Fruit fly (Drosophila melanogaster) whole organism, wandering third instar larva: ENCODE results near the gene CG18530.

Experiments used
- Abd-B ChIP-seq: fragments of >200 bp; optimal IDR thresholded peaks from 2 replicates; lab custom pipeline; 2017; ENCODE audit warnings: missing biosample characterization, missing genetic modification characterization
- CG32264 ChIP-seq: fragments of 200-800 bp; sonication (Bioruptor generic); optimal IDR thresholded peaks from 2 replicates; lab custom pipeline; 2016; ENCODE audit warnings: missing biosample characterization, missing genetic modification characterization
- CG9705 ChIP-seq: fragments of 200-800 bp; sonication (Bioruptor generic); optimal IDR thresholded peaks from 2 replicates; lab custom pipeline; 2018; ENCODE audit warnings: missing biosample characterization, mild to moderate bottlenecking, missing genetic modification characterization
- CrebA ChIP-seq: fragments of 200-800 bp; sonication (Bioruptor generic); optimal IDR thresholded peaks from 2 replicates; lab custom pipeline; 2016; ENCODE audit warnings: missing biosample characterization, mild to moderate bottlenecking, missing genetic modification characterization, borderline replicate concordance
- Dfd ChIP-seq: fragments of >200 bp; optimal IDR thresholded peaks from 2 replicates; lab custom pipeline; 2017; ENCODE audit warnings: missing biosample characterization, missing genetic modification characterization
- Dif ChIP-seq: fragments of 200-275, 200-300 bp; sonication (Bioruptor generic); optimal IDR thresholded peaks from 2 replicates; lab custom pipeline; 2018; ENCODE audit warnings: missing biosample characterization, missing genetic modification characterization; ENCODE audit not compliant: partially characterized antibody
- GATAd ChIP-seq: sonication (Bioruptor generic); optimal IDR thresholded peaks from 2 replicates; lab custom pipeline; 2016; ENCODE audit warnings: missing biosample characterization, missing genetic modification characterization
- HLH106 ChIP-seq: fragments of 200-800 bp; optimal IDR thresholded peaks from 3 replicates; lab custom pipeline; 2019; ENCODE audit warnings: missing biosample characterization, mild to moderate bottlenecking, missing genetic modification characterization, moderate library complexity
- Hnf4 ChIP-seq: fragments of 200-800 bp; sonication (Bioruptor generic); optimal IDR thresholded peaks from 2 replicates; lab custom pipeline; 2016; ENCODE audit warnings: missing biosample characterization, mild to moderate bottlenecking, missing genetic modification characterization
- Hr78 ChIP-seq: fragments of >200 bp; optimal IDR thresholded peaks from 2 replicates; lab custom pipeline; 2017; ENCODE audit warnings: missing biosample characterization, missing genetic modification characterization
- Hr83 ChIP-seq: fragments of 200-300 bp; sonication (Bioruptor generic); optimal IDR thresholded peaks from 2 replicates; lab custom pipeline; 2016; ENCODE audit warnings: missing biosample characterization, mild to moderate bottlenecking, missing genetic modification characterization, moderate library complexity; ENCODE audit not compliant: poor library complexity, severe bottlenecking
- Jra ChIP-seq: sonication (Bioruptor generic); optimal IDR thresholded peaks from 2 replicates; lab custom pipeline; 2016; ENCODE audit warnings: missing biosample characterization, missing genetic modification characterization
- Mio ChIP-seq: sonication (Bioruptor generic); optimal IDR thresholded peaks from 2 replicates; lab custom pipeline; 2016; ENCODE audit warnings: missing biosample characterization, missing genetic modification characterization
- N ChIP-seq: fragments of >200 bp; optimal IDR thresholded peaks from 2 replicates; lab custom pipeline; 2018; ENCODE audit warnings: missing biosample characterization, missing external identifiers, missing genetic modification characterization
- OdsH ChIP-seq: fragments of 200-800 bp; sonication (Bioruptor generic); optimal IDR thresholded peaks from 2 replicates; lab custom pipeline; 2016; ENCODE audit warnings: missing biosample characterization, mild to moderate bottlenecking, missing genetic modification characterization
- Rel ChIP-seq, 2 experiments: fragments of 200-800 bp; sonication (Bioruptor generic) in 1 of 2; optimal IDR thresholded peaks; 2 replicates in 1 of 2; 3 replicates in 1 of 2; lab custom pipeline; 2016 to 2019; ENCODE audit warnings: mild to moderate bottlenecking in 2 of 2, missing biosample characterization in 2 of 2, missing genetic modification characterization in 2 of 2, moderate library complexity in 1 of 2
- Sp1 ChIP-seq: fragments of 200-800 bp; sonication (Bioruptor generic); optimal IDR thresholded peaks from 3 replicates; lab custom pipeline; 2019; ENCODE audit warnings: missing biosample characterization, mild to moderate bottlenecking, missing genetic modification characterization, moderate library complexity
- Vsx2 ChIP-seq: fragments of 200-300, 225-300 bp; sonication (Bioruptor generic); optimal IDR thresholded peaks from 2 replicates; lab custom pipeline; 2018; ENCODE audit warnings: missing biosample characterization, missing genetic modification characterization; ENCODE audit not compliant: partially characterized antibody
- br ChIP-seq: fragments of 200-800 bp; sonication (Bioruptor generic); optimal IDR thresholded peaks from 2 replicates; lab custom pipeline; 2016; ENCODE audit warnings: missing biosample characterization, missing genetic modification characterization
- brk ChIP-seq: fragments of 200-800 bp; sonication (Bioruptor generic); optimal IDR thresholded peaks from 2 replicates; lab custom pipeline; 2016; ENCODE audit warnings: missing biosample characterization, mild to moderate bottlenecking, missing genetic modification characterization
- dl ChIP-seq, 2 experiments: fragments of 175-275, 200-275 bp in 1 of 2; fragments of 200-275 bp in 1 of 2; sonication (Bioruptor generic); optimal IDR thresholded peaks; lab custom pipeline; 2018; ENCODE audit warnings: mild to moderate bottlenecking in 2 of 2, missing biosample characterization in 2 of 2, missing genetic modification characterization in 2 of 2, moderate library complexity in 2 of 2; ENCODE audit not compliant: partially characterized antibody in 2 of 2, insufficient read depth in 1 of 2
- dmrt93B ChIP-seq: fragments of 200-800 bp; sonication (Bioruptor generic); optimal IDR thresholded peaks from 2 replicates; lab custom pipeline; 2018; ENCODE audit warnings: missing biosample characterization, mild to moderate bottlenecking, missing genetic modification characterization
- dsf ChIP-seq: sonication (Bioruptor generic); optimal IDR thresholded peaks from 2 replicates; lab custom pipeline; 2016; ENCODE audit warnings: missing biosample characterization, missing genetic modification characterization, borderline replicate concordance
- ey ChIP-seq: fragments of 200-800 bp; sonication (Bioruptor generic); optimal IDR thresholded peaks from 2 replicates; lab custom pipeline; 2016; ENCODE audit warnings: missing biosample characterization, missing genetic modification characterization
- foxo ChIP-seq, 2 experiments: fragments of 200-800 bp; sonication (Bioruptor generic); optimal IDR thresholded peaks; 2 replicates in 1 of 2; 3 replicates in 1 of 2; lab custom pipeline; 2016 to 2017; ENCODE audit warnings: missing biosample characterization in 2 of 2, missing genetic modification characterization in 2 of 2
- fru ChIP-seq: fragments of 200-800 bp; sonication (Bioruptor generic); optimal IDR thresholded peaks from 3 replicates; lab custom pipeline; 2016; ENCODE audit warnings: missing biosample characterization, mild to moderate bottlenecking, missing genetic modification characterization
- h ChIP-seq: fragments of 200-800 bp; sonication (Bioruptor generic); optimal IDR thresholded peaks from 3 replicates; lab custom pipeline; 2016; ENCODE audit warnings: missing biosample characterization, mild to moderate bottlenecking, missing genetic modification characterization
- jim ChIP-seq: fragments of 175-275, 200-325 bp; sonication (Bioruptor generic); optimal IDR thresholded peaks from 2 replicates; lab custom pipeline; 2016; ENCODE audit warnings: missing biosample characterization, mild to moderate bottlenecking, missing genetic modification characterization
- lola ChIP-seq: fragments of >200 bp; optimal IDR thresholded peaks from 2 replicates; lab custom pipeline; 2017; ENCODE audit warnings: missing biosample characterization, missing genetic modification characterization
- pan ChIP-seq: fragments of >200 bp; optimal IDR thresholded peaks from 2 replicates; lab custom pipeline; 2017
- psq ChIP-seq: fragments of 200-800 bp; sonication (Bioruptor generic); optimal IDR thresholded peaks from 3 replicates; lab custom pipeline; 2017; ENCODE audit warnings: missing biosample characterization, mild to moderate bottlenecking, missing genetic modification characterization, moderate library complexity
- rgr ChIP-seq: fragments of 200-800 bp; sonication (Bioruptor generic); optimal IDR thresholded peaks from 3 replicates; lab custom pipeline; 2016; ENCODE audit warnings: missing biosample characterization, mild to moderate bottlenecking, missing genetic modification characterization
- sv ChIP-seq: fragments of 200-800 bp; sonication (Bioruptor generic); optimal IDR thresholded peaks from 3 replicates; lab custom pipeline; 2016; ENCODE audit warnings: missing biosample characterization, missing genetic modification characterization
- tai ChIP-seq: sonication (Bioruptor generic); optimal IDR thresholded peaks from 2 replicates; lab custom pipeline; 2016; ENCODE audit warnings: missing biosample characterization, missing genetic modification characterization
- usp ChIP-seq: fragments of >200 bp; optimal IDR thresholded peaks from 2 replicates; lab custom pipeline; 2017; ENCODE audit warnings: missing biosample characterization, missing genetic modification characterization
- woc ChIP-seq: sonication (Bioruptor generic); optimal IDR thresholded peaks from 2 replicates; lab custom pipeline; 2016; ENCODE audit warnings: missing biosample characterization, mild to moderate bottlenecking, missing genetic modification characterization

CG18530 gene

DNA sequence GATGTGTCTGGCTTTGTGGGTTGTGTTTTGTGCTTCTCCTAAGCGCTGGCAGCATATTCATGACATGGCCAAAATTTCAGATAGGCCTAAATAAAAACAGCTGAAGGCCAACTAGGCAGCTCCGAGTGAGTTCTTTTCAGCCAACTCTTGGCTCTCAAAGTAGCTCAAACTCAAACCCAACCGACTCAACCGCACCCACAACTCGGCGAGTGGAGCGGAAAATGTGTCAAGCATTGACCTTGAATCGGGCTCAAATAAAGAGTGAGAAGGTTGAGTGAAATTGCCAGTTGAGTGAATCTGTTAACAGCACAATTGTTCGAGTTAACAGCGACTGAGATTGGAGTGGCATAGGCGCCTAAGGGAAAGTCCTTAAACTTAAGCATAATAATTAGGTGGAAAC lies 21.2 kb upstream of the CG18530 start:
- TF ChIP-seq usp (GFP tag; lab: Kevin White, UChicago), result no peak
- no peak for TF ChIP-seq Jra (GFP tag; lab: Kevin White, UChicago)

DNA sequence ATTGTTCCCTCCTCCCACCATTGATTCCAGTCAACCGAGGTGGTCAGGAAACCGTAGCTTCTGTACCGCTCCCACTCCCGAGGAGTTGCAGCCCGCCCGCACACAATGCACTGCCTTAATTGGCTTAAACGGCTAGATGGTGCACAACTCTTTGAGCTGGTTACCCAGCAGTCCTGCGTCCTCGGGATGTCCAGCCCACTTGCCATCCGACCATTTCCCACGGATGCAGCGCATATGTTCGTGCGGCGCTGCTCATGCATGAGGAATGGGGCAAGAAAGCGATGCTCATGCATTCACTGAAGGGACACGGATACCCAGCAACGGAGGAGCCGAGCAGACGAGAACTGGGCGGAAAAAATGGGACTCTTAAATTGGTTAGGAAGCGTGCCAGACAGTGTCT lies 17.6 kb upstream of the CG18530 start:
- no peak for TF ChIP-seq jim (GFP tag; lab: Kevin White, UChicago)
- TF ChIP-seq dmrt93B, result no peak
- TF ChIP-seq Mio (GFP tag; lab: Kevin White, UChicago), result no peak
- no peak for TF ChIP-seq psq (GFP tag; lab: Kevin White, UChicago)
- TF ChIP-seq Abd-B (GFP tag; lab: Kevin White, UChicago), result no peak
- TF ChIP-seq GATAd, result no peak
- no peak for TF ChIP-seq tai (GFP tag; lab: Kevin White, UChicago)
- no peak for TF ChIP-seq dsf (GFP tag; lab: Kevin White, UChicago)
- TF ChIP-seq Hr78, result no peak
- TF ChIP-seq Sp1 (GFP tag; lab: Kevin White, UChicago), result no peak
- TF ChIP-seq CrebA, result no peak
- no peak for TF ChIP-seq Hr83
- TF ChIP-seq Dfd (GFP tag; lab: Kevin White, UChicago), result no peak
- no peak for TF ChIP-seq N (GFP tag; lab: Kevin White, UChicago)
- no peak for TF ChIP-seq sv (GFP tag; lab: Kevin White, UChicago)
- no peak for TF ChIP-seq fru (GFP tag; lab: Kevin White, UChicago)
- TF ChIP-seq Dif (GFP tag; lab: Kevin White, UChicago), result no peak

- TF ChIP-seq CG9705 (GFP tag; lab: Kevin White, UChicago) (no peak), Hnf4 (GFP tag; lab: Kevin White, UChicago) (no peak), Dfd (GFP tag; lab: Kevin White, UChicago) (peak; percentile 94)
Observed at dm6 chr3R:12622778-12623177, 10.4 kb upstream of the CG18530 start.

dm6 chr3R:12624913-12625312 lies 8.2 kb upstream of the CG18530 start:
- TF ChIP-seq woc (GFP tag; lab: Kevin White, UChicago), result no peak
- TF ChIP-seq h (GFP tag; lab: Kevin White, UChicago), result no peak

DNA sequence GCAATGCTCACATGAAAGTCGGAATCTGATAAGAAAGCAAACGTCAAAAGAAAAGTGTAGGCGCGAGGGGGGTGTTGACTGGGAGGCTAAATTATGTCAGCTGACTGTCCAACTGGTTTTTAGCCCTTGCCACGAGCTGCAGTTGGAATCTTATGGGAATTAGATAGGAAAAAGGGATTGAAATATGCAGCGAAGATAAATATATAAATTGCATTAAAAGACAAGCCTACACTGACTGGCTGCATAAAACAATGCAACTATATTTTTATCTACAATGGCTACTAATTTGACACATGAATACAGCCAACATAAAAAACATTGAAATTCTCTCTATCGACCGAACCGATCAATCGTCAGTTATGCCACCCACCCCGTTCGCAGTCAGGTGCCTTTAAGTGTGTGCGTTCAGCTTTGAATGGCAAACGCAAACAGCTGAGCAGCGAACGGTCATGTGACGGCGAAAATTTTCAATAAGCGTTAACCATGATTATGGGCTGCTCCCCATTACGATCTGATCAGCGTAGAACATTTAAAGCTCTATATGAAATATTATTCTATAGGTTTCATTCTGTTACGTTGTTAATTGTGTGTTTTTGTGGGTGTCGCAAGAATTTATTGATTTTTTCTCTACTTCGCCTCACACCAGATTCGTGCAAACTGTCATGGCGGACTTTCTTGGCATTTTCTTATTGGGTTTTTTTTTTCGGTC lies 6.3 kb upstream of the CG18530 start:
- TF ChIP-seq br (GFP tag; lab: Kevin White, UChicago), result no peak
- peak; percentile 94 for TF ChIP-seq psq (GFP tag; lab: Kevin White, UChicago)
- no peak for TF ChIP-seq lola (GFP tag; lab: Kevin White, UChicago)
- TF ChIP-seq, all 38 proteins: peak for 1

dm6 chr3R:12627691-12628148 lies 5.4 kb upstream of the CG18530 start, which contains the start of the genes Vha55 and Snx3:
TSS of gene Vha55 (minus strand) at chr3R:12627829.
TSS of gene Snx3 (plus strand) at chr3R:12628031.
- TF ChIP-seq jim (GFP tag; lab: Kevin White, UChicago) (peak; percentile 53), Dif (GFP tag; lab: Kevin White, UChicago) (no peak), CrebA (no peak), fru (GFP tag; lab: Kevin White, UChicago) (peak; percentile 31), dl (GFP tag; optimal IDR thresholded peaks at IDR 0.05; lab: Kevin White, UChicago; ENCODE audit: insufficient read depth in 1 of 2, partially characterized antibody in 2 of 2) (no peak), sv (GFP tag; lab: Kevin White, UChicago) (peak; percentile 76), lola (GFP tag; lab: Kevin White, UChicago) (no peak), h (GFP tag; lab: Kevin White, UChicago) (peak; percentile 78), ey (peak; percentile 55), GATAd (no peak), HLH106 (tag; lab: Kevin White, UChicago) (peak; percentile 73), usp (GFP tag; lab: Kevin White, UChicago) (no peak), Vsx2 (no peak), N (GFP tag; lab: Kevin White, UChicago) (no peak), Mio (GFP tag; lab: Kevin White, UChicago) (no peak), Hnf4 (GFP tag; lab: Kevin White, UChicago) (peak; percentile 87), Rel (GFP tag; optimal IDR thresholded peaks at IDR 0.05; lab: Kevin White, UChicago) (no peak), Rel (tag; optimal IDR thresholded peaks at IDR 0.05; lab: Kevin White, UChicago) (peak; percentile 66), Sp1 (GFP tag; lab: Kevin White, UChicago) (peak; percentile 25), foxo (GFP tag; optimal IDR thresholded peaks at IDR 0.05; lab: Kevin White, UChicago) (peak in 1 of 2 experiments; percentile 84), brk (GFP tag; lab: Kevin White, UChicago) (no peak), pan (no peak), br (GFP tag; lab: Kevin White, UChicago) (peak; percentile 56), Jra (GFP tag; lab: Kevin White, UChicago) (peak; percentile 84), Hr83 (peak; percentile 96), OdsH (GFP tag; lab: Kevin White, UChicago) (peak; percentile 13), Dfd (GFP tag; lab: Kevin White, UChicago) (no peak), rgr (GFP tag; lab: Kevin White, UChicago) (peak; percentile 79), CG32264 (no peak), Abd-B (GFP tag; lab: Kevin White, UChicago) (no peak)
